Worm (Caenorhabditis elegans) whole organism, mixed stage, embryonic: Measurements from ENCODE around the gene srg-31.
A peak's percentile ranks its signal among the peaks of the same experiment; 100 is the strongest.

Experiments used
- M03D4.4 ChIP-seq: sonication (generic microtip); optimal IDR thresholded peaks from 2 replicates; lab custom pipeline; 2017; ENCODE audit warnings: mild to moderate bottlenecking, missing genetic modification characterization, missing compliant biosample characterization
- bed-3 ChIP-seq: fragments of 200-800 bp; sonication (Bioruptor generic); optimal IDR thresholded peaks from 3 replicates; lab custom pipeline; 2018; ENCODE audit warnings: mild to moderate bottlenecking, missing genetic modification characterization, moderate library complexity, missing compliant biosample characterization
- ceh-39 ChIP-seq: fragments of 150-350 bp; optimal IDR thresholded peaks from 2 replicates; lab custom pipeline; 2014; ENCODE audit warnings: missing biosample characterization, missing genetic modification characterization
- ceh-43 ChIP-seq: fragments of 200-800 bp; sonication (Bioruptor generic); optimal IDR thresholded peaks from 2 replicates; lab custom pipeline; 2018; ENCODE audit warnings: mild to moderate bottlenecking, missing genetic modification characterization, moderate library complexity, missing compliant biosample characterization
- ceh-83 ChIP-seq: fragments of 200-800 bp; sonication (Bioruptor generic); optimal IDR thresholded peaks from 2 replicates; lab custom pipeline; 2018; ENCODE audit warnings: mild to moderate bottlenecking, missing genetic modification characterization, missing compliant biosample characterization
- ces-1 ChIP-seq: fragments of 150-350 bp; optimal IDR thresholded peaks from 2 replicates; lab custom pipeline; 2014; ENCODE audit warnings: missing biosample characterization, missing genetic modification reagents, missing genetic modification characterization
- cnd-1 ChIP-seq: fragments of 200-800 bp; sonication (Bioruptor generic); optimal IDR thresholded peaks from 2 replicates; lab custom pipeline; 2018; ENCODE audit warnings: mild to moderate bottlenecking, missing genetic modification characterization, missing compliant biosample characterization
- drap-1 ChIP-seq: fragments of 200-800 bp; sonication (Bioruptor generic); optimal IDR thresholded peaks from 3 replicates; lab custom pipeline; 2018; ENCODE audit warnings: mild to moderate bottlenecking, missing genetic modification characterization, missing compliant biosample characterization
- elt-1 ChIP-seq: sonication (generic microtip); optimal IDR thresholded peaks from 2 replicates; lab custom pipeline; 2017; ENCODE audit warnings: missing genetic modification characterization, mild to moderate bottlenecking, missing compliant biosample characterization, antibody characterized with exemption, moderate library complexity, borderline replicate concordance; ENCODE audit not compliant: insufficient read depth
- elt-3 ChIP-seq: fragments of 150-350 bp; optimal IDR thresholded peaks from 2 replicates; lab custom pipeline; 2014; ENCODE audit warnings: missing biosample characterization, missing genetic modification characterization
- flh-1 ChIP-seq: fragments of 200-800 bp; sonication (Bioruptor generic); optimal IDR thresholded peaks from 2 replicates; lab custom pipeline; 2018; ENCODE audit warnings: mild to moderate bottlenecking, missing genetic modification characterization, moderate library complexity, missing compliant biosample characterization
- ham-2 ChIP-seq: fragments of 200-800 bp; sonication (Bioruptor generic); optimal IDR thresholded peaks from 2 replicates; lab custom pipeline; 2018; ENCODE audit warnings: mild to moderate bottlenecking, missing genetic modification characterization, missing compliant biosample characterization
- hlh-1 ChIP-seq: fragments of 150-350 bp; optimal IDR thresholded peaks from 2 replicates; lab custom pipeline; 2014; ENCODE audit warnings: missing biosample characterization, missing genetic modification reagents, missing genetic modification characterization
- lin-13 ChIP-seq: fragments of 150-350 bp; optimal IDR thresholded peaks from 2 replicates; lab custom pipeline; 2014; ENCODE audit warnings: missing biosample characterization, missing genetic modification characterization
- lsy-2 ChIP-seq: fragments of 150-350 bp; optimal IDR thresholded peaks from 2 replicates; lab custom pipeline; 2014; ENCODE audit warnings: missing biosample characterization, missing genetic modification characterization
- mab-5 ChIP-seq: fragments of 150-350 bp; optimal IDR thresholded peaks from 2 replicates; lab custom pipeline; 2014; ENCODE audit warnings: missing biosample characterization, missing genetic modification characterization
- mep-1 ChIP-seq: fragments of 150-350 bp; optimal IDR thresholded peaks from 2 replicates; lab custom pipeline; 2017; ENCODE audit warnings: missing biosample characterization, missing genetic modification reagents, missing genetic modification characterization, inconsistent platforms
- mls-2 ChIP-seq: sonication (generic microtip); optimal IDR thresholded peaks from 2 replicates; lab custom pipeline; 2016; ENCODE audit warnings: mild to moderate bottlenecking, missing genetic modification characterization, moderate library complexity, missing compliant biosample characterization
- nhr-12 ChIP-seq: fragments of 150-350 bp; optimal IDR thresholded peaks from 2 replicates; lab custom pipeline; 2014; ENCODE audit warnings: missing biosample characterization, missing genetic modification characterization
- nhr-237 ChIP-seq: fragments of 150-350 bp; optimal IDR thresholded peaks from 2 replicates; lab custom pipeline; 2014; ENCODE audit warnings: missing biosample characterization, missing genetic modification characterization
- pha-4 ChIP-seq: fragments of 150-350 bp; optimal IDR thresholded peaks from 2 replicates; lab custom pipeline; 2018; ENCODE audit warnings: missing biosample characterization, missing genetic modification reagents, missing genetic modification characterization
- sem-2 ChIP-seq: fragments of 200-800 bp; sonication (Bioruptor generic); optimal IDR thresholded peaks from 2 replicates; lab custom pipeline; 2018; ENCODE audit warnings: mild to moderate bottlenecking, missing genetic modification characterization, missing compliant biosample characterization
- sptf-1 ChIP-seq: sonication (generic microtip); optimal IDR thresholded peaks from 2 replicates; lab custom pipeline; 2017; ENCODE audit warnings: mild to moderate bottlenecking, missing genetic modification characterization, moderate library complexity, missing compliant biosample characterization
- tbx-8 ChIP-seq: fragments of 200-800 bp; sonication (Bioruptor generic); optimal IDR thresholded peaks from 2 replicates; lab custom pipeline; 2018; ENCODE audit warnings: mild to moderate bottlenecking, missing genetic modification characterization, moderate library complexity, missing compliant biosample characterization
- unc-120 ChIP-seq: sonication (generic microtip); optimal IDR thresholded peaks from 2 replicates; lab custom pipeline; 2017; ENCODE audit warnings: missing genetic modification characterization, missing compliant biosample characterization; ENCODE audit not compliant: poor library complexity, severe bottlenecking
- unc-39 ChIP-seq: fragments of 150-350 bp; optimal IDR thresholded peaks from 2 replicates; lab custom pipeline; 2014; ENCODE audit warnings: missing biosample characterization, missing genetic modification characterization
- unc-62 ChIP-seq: fragments of 150-350 bp; optimal IDR thresholded peaks from 2 replicates; lab custom pipeline; 2014; ENCODE audit warnings: missing biosample characterization, missing genetic modification reagents, missing genetic modification characterization
- zip-8 ChIP-seq: fragments of 150-350 bp; optimal IDR thresholded peaks from 2 replicates; lab custom pipeline; 2014; ENCODE audit warnings: missing biosample characterization, missing genetic modification characterization
- ztf-11 ChIP-seq: fragments of 150-350 bp; optimal IDR thresholded peaks from 2 replicates; lab custom pipeline; 2014; ENCODE audit warnings: missing biosample characterization, missing genetic modification characterization

The srg-31 gene

ce11 chrV:6989626-6990138, 36.0 kb upstream of the srg-31 start, which contains the start of gene nhr-140:
nhr-140 (minus strand) TSS chrV:6989676.
- TF ChIP-seq M03D4.4 (tag; lab: Kevin White, UChicago) = no peak
- TF ChIP-seq mep-1 (tag; lab: Kevin White, UChicago) = no peak
- TF ChIP-seq elt-1 = peak; percentile 93

ce11 chrV:6987673-6988072, 34.0 kb upstream of the srg-31 start, which contains the start of gene nhr-139:
nhr-139 (minus strand) TSS chrV:6987773.
- TF ChIP-seq bed-3 (GFP tag; lab: Kevin White, UChicago) (no peak), hlh-1 (tag; lab: Kevin White, UChicago) (no peak), pha-4 (tag; lab: Kevin White, UChicago) (no peak), nhr-237 (tag; lab: Kevin White, UChicago) (no peak), M03D4.4 (tag; lab: Kevin White, UChicago) (no peak), cnd-1 (tag; lab: Kevin White, UChicago) (no peak), ceh-43 (GFP tag; lab: Kevin White, UChicago) (no peak), sptf-1 (no peak), mab-5 (tag; lab: Kevin White, UChicago) (no peak), lsy-2 (tag; lab: Kevin White, UChicago) (no peak), unc-120 (tag; lab: Kevin White, UChicago) (no peak), mls-2 (no peak)

- no peak for TF ChIP-seq unc-120 (tag; lab: Kevin White, UChicago)
Observed at ce11 chrV:6985943-6986342, 32.2 kb upstream of the srg-31 start, which contains the start of gene nhr-163. nhr-163 (minus strand) TSS chrV:6986043.

ce11 chrV:6982813-6983212, 29.1 kb upstream of the srg-31 start, which contains the start of gene nhr-161:
nhr-161 (minus strand) TSS chrV:6982913.
- no peak for TF ChIP-seq drap-1
- TF ChIP-seq ceh-83 (GFP tag; lab: Kevin White, UChicago) = no peak
- TF ChIP-seq unc-62 (GFP tag; lab: Kevin White, UChicago) = no peak
- no peak for TF ChIP-seq M03D4.4 (tag; lab: Kevin White, UChicago)
- TF ChIP-seq ham-2 = no peak
- no peak for TF ChIP-seq zip-8 (tag; lab: Kevin White, UChicago)
- TF ChIP-seq nhr-237 (tag; lab: Kevin White, UChicago) = no peak
- TF ChIP-seq pha-4 (tag; lab: Kevin White, UChicago) = no peak

ce11 chrV:6979019-6979418, 25.3 kb upstream of the srg-31 start, which contains the start of gene sre-12:
sre-12 (minus strand) TSS chrV:6979119.
- TF ChIP-seq sptf-1 (no peak), ceh-39 (tag; lab: Kevin White, UChicago) (no peak), unc-39 (tag; lab: Kevin White, UChicago) (no peak), cnd-1 (tag; lab: Kevin White, UChicago) (no peak), mep-1 (tag; lab: Kevin White, UChicago) (no peak), unc-120 (tag; lab: Kevin White, UChicago) (no peak), ceh-43 (GFP tag; lab: Kevin White, UChicago) (no peak), sem-2 (GFP tag; lab: Kevin White, UChicago) (no peak), ham-2 (no peak), unc-62 (GFP tag; lab: Kevin White, UChicago) (no peak), zip-8 (tag; lab: Kevin White, UChicago) (no peak), flh-1 (GFP tag; lab: Kevin White, UChicago) (no peak), lsy-2 (tag; lab: Kevin White, UChicago) (no peak), elt-3 (tag; lab: Kevin White, UChicago) (no peak), pha-4 (tag; lab: Kevin White, UChicago) (no peak), M03D4.4 (tag; lab: Kevin White, UChicago) (no peak), nhr-237 (tag; lab: Kevin White, UChicago) (no peak), hlh-1 (tag; lab: Kevin White, UChicago) (no peak), ztf-11 (tag; lab: Kevin White, UChicago) (no peak), elt-1 (no peak)
- TF ChIP-seq, all 35 proteins: peak for 0

- TF ChIP-seq mep-1 (tag; lab: Kevin White, UChicago) (no peak), ces-1 (no peak), ham-2 (no peak), hlh-1 (tag; lab: Kevin White, UChicago) (no peak), ceh-83 (GFP tag; lab: Kevin White, UChicago) (no peak), drap-1 (no peak), ceh-39 (tag; lab: Kevin White, UChicago) (no peak), lsy-2 (tag; lab: Kevin White, UChicago) (no peak), nhr-12 (no peak), tbx-8 (no peak), ceh-43 (GFP tag; lab: Kevin White, UChicago) (no peak), unc-39 (tag; lab: Kevin White, UChicago) (no peak), lin-13 (tag; lab: Kevin White, UChicago) (no peak)
Observed at ce11 chrV:6976047-6976446, 22.4 kb upstream of the srg-31 start, which contains the start of gene srx-16. srx-16 (plus strand) TSS chrV:6976347.
